Fruit fly (Drosophila melanogaster) whole organism, prepupa: ENCODE measurements around the gene CG14968.
A peak's percentile ranks its signal among the peaks of the same experiment; 100 is the strongest.

Experiments used
- Blimp-1 ChIP-seq: fragments of 200-800 bp; sonication (Bioruptor generic); optimal IDR thresholded peaks from 3 replicates; lab custom pipeline; 2017; ENCODE audit warnings: missing biosample characterization, missing genetic modification characterization, mild to moderate bottlenecking, moderate library complexity, missing genetic modification reagents
- CG11762 ChIP-seq: fragments of 200-800 bp; sonication (Bioruptor generic); optimal IDR thresholded peaks from 3 replicates; lab custom pipeline; 2016; ENCODE audit warnings: missing biosample characterization, missing genetic modification characterization; ENCODE audit not compliant: insufficient read depth
- CG11902 ChIP-seq: fragments of 200-800 bp; sonication (Bioruptor generic); optimal IDR thresholded peaks from 3 replicates; lab custom pipeline; 2016; ENCODE audit warnings: missing biosample characterization, missing genetic modification characterization
- CG15336 ChIP-seq: fragments of 200-800 bp; sonication (Bioruptor generic); IDR thresholded peaks from 2 replicates; pipeline ENCODE4 v1.3.6; 2022; ENCODE audit warnings: missing biosample characterization, missing genetic modification characterization
- CG16779 ChIP-seq: fragments of 200-800 bp; sonication (Bioruptor generic); optimal IDR thresholded peaks from 3 replicates; lab custom pipeline; 2017; ENCODE audit warnings: missing biosample characterization, mild to moderate bottlenecking, missing genetic modification characterization
- CG3032 ChIP-seq: fragments of 200-800 bp; optimal IDR thresholded peaks from 2 replicates; lab custom pipeline; 2019; ENCODE audit warnings: missing biosample characterization, mild to moderate bottlenecking, missing genetic modification characterization, moderate library complexity
- CG31627 ChIP-seq: fragments of 200-800 bp; sonication (Bioruptor generic); optimal IDR thresholded peaks from 3 replicates; lab custom pipeline; 2016; ENCODE audit warnings: missing biosample characterization, missing genetic modification characterization
- CG4318 ChIP-seq: fragments of 200-800 bp; sonication (Bioruptor generic); optimal IDR thresholded peaks from 3 replicates; lab custom pipeline; 2017; ENCODE audit warnings: missing biosample characterization, mild to moderate bottlenecking, missing genetic modification characterization
- CG6163 ChIP-seq: fragments of 200-800 bp; sonication (Bioruptor generic); IDR thresholded peaks from 3 replicates; pipeline ENCODE4 v1.3.6; 2022; ENCODE audit warnings: missing biosample characterization, missing genetic modification characterization
- CG6276 ChIP-seq: fragments of 200-800 bp; sonication (Bioruptor generic); optimal IDR thresholded peaks from 2 replicates; lab custom pipeline; 2017; ENCODE audit warnings: missing biosample characterization, mild to moderate bottlenecking, missing genetic modification characterization
- CG6854 ChIP-seq: fragments of 200-800 bp; sonication (Bioruptor generic); optimal IDR thresholded peaks from 2 replicates; lab custom pipeline; 2017; ENCODE audit warnings: missing biosample characterization, mild to moderate bottlenecking, missing genetic modification characterization
- CG7368 ChIP-seq: fragments of 200-800 bp; sonication (Bioruptor generic); optimal IDR thresholded peaks from 3 replicates; lab custom pipeline; 2016; ENCODE audit warnings: missing biosample characterization, missing genetic modification characterization
- CG8119 ChIP-seq: fragments of 200-800 bp; sonication (Bioruptor generic); IDR thresholded peaks from 3 replicates; pipeline ENCODE4 v1.3.6; 2022; ENCODE audit warnings: missing biosample characterization, missing genetic modification characterization
- CG8319 ChIP-seq: fragments of 200-800 bp; sonication (Bioruptor generic); optimal IDR thresholded peaks from 3 replicates; lab custom pipeline; 2016; ENCODE audit warnings: missing biosample characterization, missing genetic modification characterization
- CG9139 ChIP-seq: fragments of 200-800 bp; sonication (Bioruptor generic); optimal IDR thresholded peaks from 3 replicates; lab custom pipeline; 2017; ENCODE audit warnings: missing biosample characterization, mild to moderate bottlenecking, missing genetic modification characterization
- Eip78C ChIP-seq: fragments of 200-800 bp; sonication (Bioruptor generic); peaks from one replicate; lab custom pipeline; 2016; ENCODE audit warnings: missing biosample characterization, missing genetic modification characterization
- Eip93F ChIP-seq: fragments of 200-800 bp; sonication (Bioruptor generic); optimal IDR thresholded peaks from 2 replicates; lab custom pipeline; 2016; ENCODE audit warnings: missing biosample characterization, mild to moderate bottlenecking, missing genetic modification characterization
- Ets21C ChIP-seq: fragments of 200-800 bp; sonication (Bioruptor generic); optimal IDR thresholded peaks from 3 replicates; lab custom pipeline; 2016; ENCODE audit warnings: missing biosample characterization, missing genetic modification characterization
- Ets96B ChIP-seq: fragments of 200-800 bp; optimal IDR thresholded peaks from 2 replicates; lab custom pipeline; 2019; ENCODE audit warnings: missing biosample characterization, mild to moderate bottlenecking, missing genetic modification characterization, moderate library complexity
- Hr39 ChIP-seq: fragments of 200-800 bp; sonication (Bioruptor generic); optimal IDR thresholded peaks from 2 replicates; lab custom pipeline; 2016; ENCODE audit warnings: missing biosample characterization, missing genetic modification characterization
- Hr4 ChIP-seq: fragments of 200-800 bp; sonication (Bioruptor generic); optimal IDR thresholded peaks from 3 replicates; lab custom pipeline; 2016; ENCODE audit warnings: missing biosample characterization, missing genetic modification characterization
- Lpt ChIP-seq: fragments of 200-800 bp; sonication (Bioruptor generic); optimal IDR thresholded peaks from 3 replicates; lab custom pipeline; 2016; ENCODE audit warnings: missing biosample characterization, missing genetic modification characterization
- Met ChIP-seq: fragments of 200-800 bp; sonication (Bioruptor generic); optimal IDR thresholded peaks from 3 replicates; lab custom pipeline; 2016; ENCODE audit warnings: missing biosample characterization, missing genetic modification characterization
- OdsH ChIP-seq: fragments of 200-800 bp; sonication (Bioruptor generic); optimal IDR thresholded peaks from 3 replicates; lab custom pipeline; 2016; ENCODE audit warnings: missing biosample characterization, missing genetic modification characterization
- Smox ChIP-seq: fragments of 200-800 bp; sonication (Bioruptor generic); optimal IDR thresholded peaks from 3 replicates; lab custom pipeline; 2016; ENCODE audit warnings: missing biosample characterization, missing genetic modification characterization
- Sox14 ChIP-seq: fragments of 200-800 bp; sonication (Bioruptor generic); optimal IDR thresholded peaks from 3 replicates; lab custom pipeline; 2016; ENCODE audit warnings: missing biosample characterization, missing genetic modification characterization
- achi ChIP-seq: fragments of 200-800 bp; sonication (Bioruptor generic); optimal IDR thresholded peaks from 3 replicates; lab custom pipeline; 2016; ENCODE audit warnings: missing biosample characterization, missing genetic modification characterization
- acj6 ChIP-seq: fragments of 200-800 bp; sonication (Bioruptor generic); optimal IDR thresholded peaks from 3 replicates; lab custom pipeline; 2016; ENCODE audit warnings: missing biosample characterization, missing genetic modification characterization
- cyc ChIP-seq: fragments of 200-800 bp; sonication (Bioruptor generic); optimal IDR thresholded peaks from 3 replicates; lab custom pipeline; 2016; ENCODE audit warnings: missing biosample characterization, missing genetic modification characterization
- dac ChIP-seq: fragments of 200-800 bp; sonication (Bioruptor generic); optimal IDR thresholded peaks from 2 replicates; lab custom pipeline; 2017; ENCODE audit warnings: missing biosample characterization, mild to moderate bottlenecking, missing genetic modification characterization
- dsx ChIP-seq: fragments of 200-800 bp; optimal IDR thresholded peaks from 3 replicates; lab custom pipeline; 2019; ENCODE audit warnings: missing biosample characterization, mild to moderate bottlenecking, missing genetic modification characterization, moderate library complexity; ENCODE audit not compliant: poor library complexity, severe bottlenecking
- esn ChIP-seq: fragments of 200-800 bp; sonication (Bioruptor generic); optimal IDR thresholded peaks from 2 replicates; lab custom pipeline; 2016; ENCODE audit warnings: missing biosample characterization, mild to moderate bottlenecking, missing genetic modification characterization, moderate library complexity
- fd59A ChIP-seq: fragments of 200-800 bp; sonication (Bioruptor generic); optimal IDR thresholded peaks from 2 replicates; lab custom pipeline; 2017; ENCODE audit warnings: missing biosample characterization, mild to moderate bottlenecking, missing genetic modification characterization, missing genetic modification reagents
- fd85E ChIP-seq: fragments of 200-800 bp; sonication (Bioruptor generic); optimal IDR thresholded peaks from 3 replicates; lab custom pipeline; 2016; ENCODE audit warnings: missing biosample characterization, missing genetic modification characterization
- fkh ChIP-seq: fragments of 200-800 bp; sonication (Bioruptor generic); optimal IDR thresholded peaks from 3 replicates; lab custom pipeline; 2017; ENCODE audit warnings: missing biosample characterization, mild to moderate bottlenecking, missing genetic modification characterization, moderate library complexity
- lz ChIP-seq: fragments of 200-800 bp; sonication (Bioruptor generic); optimal IDR thresholded peaks from 3 replicates; lab custom pipeline; 2016; ENCODE audit warnings: missing biosample characterization, missing genetic modification characterization
- net ChIP-seq: fragments of 200-800 bp; sonication (Bioruptor generic); optimal IDR thresholded peaks from 3 replicates; lab custom pipeline; 2016; ENCODE audit warnings: missing biosample characterization, missing genetic modification characterization
- salr ChIP-seq, 2 experiments: fragments of 200-800 bp; sonication (Bioruptor generic); optimal IDR thresholded peaks; 3 replicates each; lab custom pipeline; 2016 to 2018; ENCODE audit warnings: missing biosample characterization in 2 of 2, missing genetic modification characterization in 2 of 2, mild to moderate bottlenecking in 1 of 2
- spab ChIP-seq: fragments of 200-800 bp; sonication (Bioruptor generic); optimal IDR thresholded peaks from 2 replicates; lab custom pipeline; 2017; ENCODE audit warnings: missing biosample characterization, mild to moderate bottlenecking, missing genetic modification characterization, missing genetic modification reagents
- svp ChIP-seq: fragments of 200-800 bp; sonication (Bioruptor generic); peaks from one replicate; lab custom pipeline; 2016; ENCODE audit warnings: missing biosample characterization, missing genetic modification characterization
- topi ChIP-seq: fragments of 200-800 bp; sonication (Bioruptor generic); optimal IDR thresholded peaks from 3 replicates; lab custom pipeline; 2016; ENCODE audit warnings: missing biosample characterization, missing genetic modification characterization
- vri ChIP-seq: fragments of 200-800 bp; sonication (Bioruptor generic); optimal IDR thresholded peaks from 3 replicates; lab custom pipeline; 2016; ENCODE audit warnings: missing biosample characterization, mild to moderate bottlenecking, missing genetic modification characterization

Gene CG14968

DNA sequence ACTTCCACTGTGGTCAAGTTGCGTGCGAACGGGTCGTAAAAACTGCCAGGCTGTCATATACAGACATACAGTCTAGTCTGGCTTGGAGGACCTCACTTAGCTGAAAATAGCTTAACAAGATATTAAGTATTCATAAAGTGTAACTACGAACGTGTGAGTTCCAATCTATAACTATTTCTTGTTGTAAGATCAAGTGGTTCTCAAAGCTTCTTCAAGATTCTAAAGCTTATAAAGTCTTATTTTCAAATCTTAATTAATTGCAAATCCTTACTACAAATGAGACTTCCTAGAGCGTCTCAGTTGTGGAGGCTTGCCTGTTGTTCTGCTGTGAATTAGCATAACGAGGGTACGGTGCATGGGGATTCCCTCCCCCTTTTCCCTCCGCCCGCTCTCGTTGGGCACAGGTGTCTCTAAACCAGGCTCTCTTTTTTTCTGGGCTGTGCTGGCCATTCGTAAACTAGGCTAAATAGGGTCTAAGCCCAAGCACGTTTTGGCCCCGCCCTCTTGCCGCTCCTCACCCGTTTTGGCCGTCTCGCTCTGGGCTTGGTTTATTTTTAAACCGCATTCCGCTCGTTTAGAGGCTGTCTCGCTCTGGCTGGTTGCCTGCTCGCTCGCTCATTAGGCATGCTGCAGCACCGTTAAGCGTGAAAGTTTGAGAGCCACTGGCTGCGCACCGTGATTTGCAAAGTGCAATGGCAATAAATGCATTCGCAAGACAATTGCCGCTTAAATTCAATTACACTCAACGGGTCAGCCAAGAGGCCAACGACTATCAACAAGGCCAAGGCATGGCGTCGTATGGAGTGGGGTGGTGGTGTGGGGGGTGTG is 35.3 kb upstream of the CG14968 start (continued):
- TF ChIP-seq fd59A (peak; percentile 56), acj6 (GFP tag; lab: Kevin White, UChicago) (no peak), dac (GFP tag; lab: Kevin White, UChicago) (no peak), net (GFP tag; lab: Kevin White, UChicago) (no peak), CG6276 (GFP tag; lab: Kevin White, UChicago) (no peak), lz (GFP tag; lab: Kevin White, UChicago) (no peak), vri (GFP tag; lab: Kevin White, UChicago) (no peak), Ets96B (tag; lab: Kevin White, UChicago) (peak; percentile 61), Hr39 (GFP tag; lab: Kevin White, UChicago) (no peak), CG4318 (no peak), esn (GFP tag; lab: Kevin White, UChicago) (no peak), CG31627 (GFP tag; lab: Kevin White, UChicago) (no peak), CG6854 (GFP tag; lab: Kevin White, UChicago) (no peak), CG15336 (GFP tag; lab: Robert Waterston, UW) (no peak), Eip78C (GFP tag; lab: Kevin White, UChicago) (peak; percentile 61), Lpt (GFP tag; lab: Kevin White, UChicago) (no peak), CG16779 (tag; lab: Kevin White, UChicago) (no peak), topi (no peak), CG6163 (no peak), Smox (GFP tag; lab: Kevin White, UChicago) (no peak), fkh (GFP tag; lab: Kevin White, UChicago) (no peak), Met (no peak), CG11762 (GFP tag; lab: Kevin White, UChicago) (no peak), CG7368 (GFP tag; lab: Kevin White, UChicago) (no peak), CG8319 (GFP tag; lab: Kevin White, UChicago) (no peak), CG9139 (GFP tag; lab: Kevin White, UChicago) (no peak), Ets21C (no peak), svp (peak; percentile 83), CG3032 (tag; lab: Kevin White, UChicago) (peak; percentile 70), CG8119 (GFP tag; lab: Robert Waterston, UW) (no peak), Sox14 (peak; percentile 12), OdsH (GFP tag; lab: Kevin White, UChicago) (no peak), achi (GFP tag; lab: Kevin White, UChicago) (no peak), Eip93F (GFP tag; lab: Kevin White, UChicago) (no peak)

DNA sequence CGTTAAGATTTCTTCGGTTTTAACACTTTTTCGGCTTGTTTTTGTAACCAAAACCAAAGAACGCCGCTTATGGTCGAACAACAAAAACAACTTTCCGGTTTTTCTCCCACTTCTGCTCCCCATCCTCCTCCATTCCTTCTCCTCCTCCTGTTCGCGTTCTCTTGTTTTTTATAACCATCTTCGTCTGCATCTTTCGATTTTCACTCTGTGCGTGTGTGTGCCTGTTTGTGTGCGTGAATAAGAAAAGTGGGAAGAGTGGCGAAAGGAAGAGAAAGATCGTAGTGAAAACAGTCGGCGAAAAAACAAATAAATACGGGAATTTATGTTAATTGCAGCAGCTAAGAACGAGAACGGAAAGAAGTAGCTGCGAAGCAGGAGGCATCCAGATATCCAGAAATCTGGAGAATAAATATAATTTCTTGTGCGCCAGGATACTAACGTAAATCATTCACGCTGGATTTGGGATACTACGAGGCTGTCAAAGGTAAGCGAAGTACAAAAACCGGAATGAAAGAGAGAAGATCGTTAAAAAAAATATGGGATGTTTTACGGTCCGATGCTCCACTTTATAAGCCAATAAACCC is 34.5 kb upstream of the CG14968 start:
- no peak for TF ChIP-seq CG7368 (GFP tag; lab: Kevin White, UChicago)
- peak; percentile 22 for TF ChIP-seq vri (GFP tag; lab: Kevin White, UChicago)
- TF ChIP-seq, all 60 proteins: peak for 1

DNA sequence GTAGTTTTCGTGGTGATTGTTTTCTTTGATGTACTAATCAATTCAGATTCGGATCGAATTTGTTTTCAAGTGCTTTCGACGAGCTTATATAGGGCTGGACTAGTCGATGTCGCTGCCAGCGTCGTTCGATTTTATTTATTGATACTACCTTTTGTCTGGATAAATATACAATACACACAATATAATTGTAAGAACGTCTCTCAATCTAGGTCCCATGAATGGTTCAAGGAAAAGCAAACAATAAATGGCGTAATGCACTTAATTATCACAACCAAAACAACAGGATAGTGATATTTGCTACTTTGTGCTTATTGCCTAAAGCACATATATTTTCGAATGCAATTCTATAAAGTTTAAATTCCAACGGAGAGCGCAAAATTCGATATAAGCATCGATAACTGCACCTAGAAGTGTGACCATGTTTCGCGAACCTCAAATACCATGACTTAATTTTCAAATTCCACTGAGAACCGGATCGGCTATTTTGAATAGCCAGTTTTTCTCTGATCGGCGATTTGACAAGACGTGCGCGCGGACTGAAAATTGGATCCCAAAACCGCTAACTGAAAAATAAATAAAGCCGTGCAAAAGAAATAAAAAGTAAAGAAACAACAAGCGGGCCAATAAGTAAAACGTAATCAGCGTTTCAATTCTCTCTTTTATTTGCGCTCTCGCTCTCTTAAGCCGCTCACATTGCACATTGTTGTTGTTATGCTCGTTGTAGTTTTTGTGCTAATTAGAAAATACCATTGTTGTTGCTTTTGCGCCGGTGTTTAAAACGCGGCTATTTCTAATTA is 33.7 kb upstream of the CG14968 start, which contains the start of the genes Drsl6 and kst:
Gene Drsl6, minus strand, starts transcription at position 51 of the 797 bp plus-strand sequence.
Gene kst, plus strand, starts transcription at position 493 of the 797 bp plus-strand sequence.
- no peak for TF ChIP-seq lz (GFP tag; lab: Kevin White, UChicago)
- TF ChIP-seq Eip78C (GFP tag; lab: Kevin White, UChicago), result peak; percentile 56
- TF ChIP-seq Hr4 (GFP tag; lab: Kevin White, UChicago), result no peak
- no peak for TF ChIP-seq CG4318
- TF ChIP-seq spab, result no peak
- TF ChIP-seq CG3032 (tag; lab: Kevin White, UChicago), result peak; percentile 53
- TF ChIP-seq OdsH (GFP tag; lab: Kevin White, UChicago), result no peak
- no peak for TF ChIP-seq acj6 (GFP tag; lab: Kevin White, UChicago)
- TF ChIP-seq Blimp-1, result no peak
- no peak for TF ChIP-seq Hr39 (GFP tag; lab: Kevin White, UChicago)
- peak; percentile 8 for TF ChIP-seq topi
- TF ChIP-seq vri (GFP tag; lab: Kevin White, UChicago), result peak; percentile 62
- no peak for TF ChIP-seq fd59A
- TF ChIP-seq svp, result no peak
- TF ChIP-seq dsx, result no peak
- TF ChIP-seq salr (GFP tag; optimal IDR thresholded peaks at IDR 0.05; lab: Kevin White, UChicago), result peak in 1 of 2 experiments; percentile 14
- TF ChIP-seq Met, result no peak
- TF ChIP-seq fd85E, result no peak
- TF ChIP-seq cyc (GFP tag; lab: Kevin White, UChicago), result no peak
- TF ChIP-seq CG6163, result peak; percentile 74
- TF ChIP-seq CG8119 (GFP tag; lab: Robert Waterston, UW), result peak; percentile 44; the same call in 2 of the 3 replicates
- TF ChIP-seq CG16779 (tag; lab: Kevin White, UChicago), result no peak
- no peak for TF ChIP-seq CG11902 (GFP tag; lab: Kevin White, UChicago)
